Worm (Caenorhabditis elegans): ENCODE measurements around the gene C49F5.7.

ce11 chrX:12022496-12022895 is 27.9 kb downstream of the C49F5.7 start:
- TF ChIP-seq elt-3 (tag; optimal IDR thresholded peaks at IDR 0.05) (no peak), unc-39 (tag; optimal IDR thresholded peaks at IDR 0.05) (no peak), zag-1 (tag; optimal IDR thresholded peaks at IDR 0.05) (no peak), mdl-1 (tag; optimal IDR thresholded peaks at IDR 0.05) (no peak), snpc-4 (tag; optimal IDR thresholded peaks at IDR 0.05) (no peak), nhr-12 (tag; optimal IDR thresholded peaks at IDR 0.05) (no peak), tbx-2 (tag; optimal IDR thresholded peaks at IDR 0.05) (no peak), lin-39 (tag; optimal IDR thresholded peaks at IDR 0.05) (no peak), lin-15B (tag; optimal IDR thresholded peaks at IDR 0.05) (no peak)

Measured in whole organism, L3 larva.